Fruit fly (Drosophila melanogaster) whole organism, prepupa: ENCODE results near the gene Mipp2.

Experiments used
- CG10669 ChIP-seq: fragments of 200-800 bp; sonication (Bioruptor generic); optimal IDR thresholded peaks from 3 replicates; lab custom pipeline; 2018; ENCODE audit warnings: missing biosample characterization, mild to moderate bottlenecking, missing genetic modification characterization, moderate library complexity
- CG8119 ChIP-seq: fragments of 200-800 bp; sonication (Bioruptor generic); IDR thresholded peaks from 3 replicates; pipeline ENCODE4 v1.3.6; 2022; ENCODE audit warnings: missing biosample characterization, missing genetic modification characterization
- Gug ChIP-seq: fragments of 200-800 bp; sonication (Bioruptor generic); IDR thresholded peaks from 2 replicates; pipeline ENCODE4 v1.3.6; 2022; ENCODE audit warnings: missing biosample characterization, missing genetic modification characterization
- Sox102F ChIP-seq: fragments of 200-800 bp; sonication (Bioruptor generic); optimal IDR thresholded peaks from 2 replicates; lab custom pipeline; 2016; ENCODE audit warnings: missing biosample characterization, mild to moderate bottlenecking, missing genetic modification characterization

dm6 chrX:6037180-6037946, 53.9 kb downstream of the Mipp2 start, which contains the start of the genes rux and MCTS1:
- TF ChIP-seq CG8119, result no peak
- TF ChIP-seq Sox102F, result no peak
- TF ChIP-seq Gug (GFP tag; lab: Robert Waterston, UW), result no peak
- no peak for TF ChIP-seq CG10669 (GFP tag; lab: Kevin White, UChicago)
